Fruit fly (Drosophila melanogaster): ENCODE measurements around the gene CG2225.
A peak's percentile ranks its signal among the peaks of the same experiment; 100 is the strongest.

The CG2225 gene

DNA sequence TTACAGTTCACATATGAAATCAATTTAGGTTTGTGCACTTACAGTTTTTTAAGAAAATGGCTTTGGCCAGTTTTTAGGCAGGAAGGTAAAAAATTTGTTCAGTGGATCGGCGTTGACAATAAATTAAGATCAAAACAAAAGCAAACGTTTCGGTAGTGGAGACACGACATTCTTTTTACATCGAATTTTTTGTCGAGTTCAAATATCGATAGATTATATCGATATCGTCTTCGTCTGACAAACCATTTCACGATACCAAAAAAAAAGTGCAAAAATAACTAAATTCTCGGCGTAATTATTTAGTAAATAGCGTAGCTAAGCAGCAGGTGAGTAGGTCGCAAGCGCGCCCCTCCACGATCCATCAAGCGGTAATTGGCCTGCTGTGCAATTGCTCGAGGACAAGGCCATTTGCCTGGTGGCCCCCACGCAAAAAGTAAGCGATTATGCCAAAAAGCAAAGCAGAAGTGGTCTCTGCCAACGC is 18.8 kb downstream of the CG2225 start, which contains the start of gene Cul2 (continued):
- peak; percentile 77 for TF ChIP-seq CG33213 (GFP tag; optimal IDR thresholded peaks at IDR 0.05)
- TF ChIP-seq CG16863 (GFP tag; optimal IDR thresholded peaks at IDR 0.05), result peak; percentile 16
- no peak for TF ChIP-seq fd96Cb (tag; optimal IDR thresholded peaks at IDR 0.05)
- no peak for TF ChIP-seq E2f1 (GFP tag; IDR thresholded peaks at IDR 0.05)
- no peak for TF ChIP-seq CkIIα-i1 (GFP tag; IDR thresholded peaks at IDR 0.05)
- TF ChIP-seq D19A (tag; optimal IDR thresholded peaks at IDR 0.05), result peak; percentile 28
- TF ChIP-seq emc (GFP tag; optimal IDR thresholded peaks at IDR 0.05), result no peak
- no peak for TF ChIP-seq p53 (GFP tag; optimal IDR thresholded peaks at IDR 0.05)
- TF ChIP-seq CG15269 (tag; optimal IDR thresholded peaks at IDR 0.05), result no peak
- TF ChIP-seq jigr1 (GFP tag; IDR thresholded peaks at IDR 0.05), result no peak
- no peak for TF ChIP-seq bsh (GFP tag; optimal IDR thresholded peaks at IDR 0.05)
- TF ChIP-seq unc-4 (GFP tag; IDR thresholded peaks at IDR 0.05; ENCODE audit: partially characterized antibody), result peak; percentile 81
- TF ChIP-seq CG9876 (GFP tag; optimal IDR thresholded peaks at IDR 0.05), result no peak
- TF ChIP-seq CG11093 (GFP tag; IDR thresholded peaks at IDR 0.05), result no peak
- peak; percentile 54 for TF ChIP-seq CG8290 (GFP tag; optimal IDR thresholded peaks at IDR 0.05)
- TF ChIP-seq CG8290 (tag; optimal IDR thresholded peaks at IDR 0.05), result peak in 1 of 2 experiments; percentile 55
- no peak for TF ChIP-seq CTCF (GFP tag; optimal IDR thresholded peaks at IDR 0.05)
- no peak for TF ChIP-seq CG2202 (tag; optimal IDR thresholded peaks at IDR 0.05)
- no peak for TF ChIP-seq CG2199 (GFP tag; IDR thresholded peaks at IDR 0.05)
- no peak for TF ChIP-seq corto (GFP tag; optimal IDR thresholded peaks at IDR 0.05)
- TF ChIP-seq Fer2 (tag; optimal IDR thresholded peaks at IDR 0.05), result no peak
- no peak for TF ChIP-seq CG31441 (GFP tag; IDR thresholded peaks at IDR 0.05)
- TF ChIP-seq Camta (GFP tag; optimal IDR thresholded peaks at IDR 0.05), result no peak
- TF ChIP-seq fd3F (GFP tag; optimal IDR thresholded peaks at IDR 0.05), result no peak
- no peak for TF ChIP-seq ttk (GFP tag; IDR thresholded peaks at IDR 0.05)
- no peak for TF ChIP-seq Oaz (GFP tag; IDR thresholded peaks at IDR 0.05)
- peak; percentile 42 for TF ChIP-seq CG17829 (tag; optimal IDR thresholded peaks at IDR 0.05)
- no peak for TF ChIP-seq CG6854 (GFP tag; optimal IDR thresholded peaks at IDR 0.05)
- 0 out of 2 replicates have a peak, but pooled peaks have one; percentile 28 for TF ChIP-seq sob (GFP tag; IDR thresholded peaks at IDR 0.05)
- TF ChIP-seq Lim3 (GFP tag; IDR thresholded peaks at IDR 0.05), result no peak
- TF ChIP-seq CG6654 (GFP tag; optimal IDR thresholded peaks at IDR 0.05), result no peak
- 0 out of 3 replicates have a peak, but pooled peaks have one; percentile 64 for TF ChIP-seq hb (GFP tag; IDR thresholded peaks at IDR 0.05; ENCODE audit: partially characterized antibody)
- TF ChIP-seq pho (GFP tag; optimal IDR thresholded peaks at IDR 0.05), result no peak
- TF ChIP-seq CG17385 (GFP tag; optimal IDR thresholded peaks at IDR 0.05), result peak; percentile 0
- TF ChIP-seq CG2712 (tag; optimal IDR thresholded peaks at IDR 0.05), result peak; percentile 50
- TF ChIP-seq zfh2 (GFP tag; optimal IDR thresholded peaks at IDR 0.05), result peak; percentile 51
- TF ChIP-seq zen2 (GFP tag; IDR thresholded peaks at IDR 0.05; ENCODE audit: partially characterized antibody), result peak; percentile 67; the same call in 2 of the 3 replicates
- TF ChIP-seq eyg (GFP tag; optimal IDR thresholded peaks at IDR 0.05), result peak; percentile 30
- TF ChIP-seq CG4360 (GFP tag; IDR thresholded peaks at IDR 0.05), result no peak
- no peak for TF ChIP-seq Vsx1 (GFP tag; optimal IDR thresholded peaks at IDR 0.05)
- TF ChIP-seq sr (GFP tag; IDR thresholded peaks at IDR 0.05), result no peak
- peak in 1 of 2 experiments; percentile 55 for TF ChIP-seq chif (GFP tag; optimal IDR thresholded peaks at IDR 0.05)
- TF ChIP-seq CG11085 (GFP tag; IDR thresholded peaks at IDR 0.05), result no peak
- peak; percentile 67 for TF ChIP-seq stwl (tag; optimal IDR thresholded peaks at IDR 0.05)
- TF ChIP-seq ase (GFP tag; IDR thresholded peaks at IDR 0.05), result no peak
- peak; percentile 71 for TF ChIP-seq CG1603 (tag; optimal IDR thresholded peaks at IDR 0.05)
- TF ChIP-seq CG10565 (GFP tag; optimal IDR thresholded peaks at IDR 0.05), result no peak
- no peak for TF ChIP-seq ro (GFP tag; IDR thresholded peaks at IDR 0.05)
- no peak for TF ChIP-seq CG8944 (GFP tag; optimal IDR thresholded peaks at IDR 0.05)
- TF ChIP-seq dpn (GFP tag; optimal IDR thresholded peaks at IDR 0.05), result peak; percentile 41 to 50
- TF ChIP-seq CG2116 (GFP tag; optimal IDR thresholded peaks at IDR 0.05), result peak; percentile 57
- no peak for TF ChIP-seq lmd (GFP tag; IDR thresholded peaks at IDR 0.05)

Data from whole organism, embryonic.